Worm (Caenorhabditis elegans) whole organism, late embryonic: ENCODE data around the gene rpi-1.

Experiments used
- C38D4.7 ChIP-seq: fragments of 200-800 bp; sonication (Bioruptor generic); optimal IDR thresholded peaks from 2 replicates; lab custom pipeline; 2018; ENCODE audit warnings: mild to moderate bottlenecking, missing genetic modification characterization, moderate library complexity, missing compliant biosample characterization
- F13H6.1 ChIP-seq: sonication (generic microtip); optimal IDR thresholded peaks from 2 replicates; lab custom pipeline; 2016; ENCODE audit warnings: missing genetic modification characterization, missing compliant biosample characterization
- K09A11.1 ChIP-seq: sonication (generic microtip); optimal IDR thresholded peaks from 2 replicates; lab custom pipeline; 2017; ENCODE audit warnings: antibody characterized with exemption, mild to moderate bottlenecking, missing genetic modification characterization, missing compliant biosample characterization; ENCODE audit not compliant: insufficient read depth
- Y22D7AL.16 ChIP-seq: sonication (generic microtip); optimal IDR thresholded peaks from 2 replicates; lab custom pipeline; 2016; ENCODE audit warnings: missing genetic modification characterization, missing compliant biosample characterization
- ahr-1 ChIP-seq: sonication (generic microtip); optimal IDR thresholded peaks from 2 replicates; lab custom pipeline; 2016; ENCODE audit warnings: missing genetic modification characterization, missing compliant biosample characterization
- ceh-14 ChIP-seq: sonication (generic microtip); optimal IDR thresholded peaks from 2 replicates; lab custom pipeline; 2016; ENCODE audit warnings: missing genotype, missing genetic modification characterization, missing compliant biosample characterization
- ceh-18 ChIP-seq: sonication (generic microtip); optimal IDR thresholded peaks from 2 replicates; lab custom pipeline; 2016; ENCODE audit warnings: missing genetic modification characterization, missing compliant biosample characterization
- ceh-19 ChIP-seq: fragments of 200-800 bp; sonication (Bioruptor generic); optimal IDR thresholded peaks from 2 replicates; lab custom pipeline; 2018; ENCODE audit warnings: mild to moderate bottlenecking, missing genetic modification characterization, missing compliant biosample characterization
- ceh-2 ChIP-seq: sonication (generic microtip); optimal IDR thresholded peaks from 2 replicates; lab custom pipeline; 2016; ENCODE audit warnings: missing genotype, missing genetic modification characterization, missing compliant biosample characterization
- ceh-22 ChIP-seq: sonication (generic microtip); optimal IDR thresholded peaks from 2 replicates; lab custom pipeline; 2017; ENCODE audit warnings: missing biosample characterization, missing genetic modification characterization
- ceh-30 ChIP-seq: fragments of 150-350 bp; optimal IDR thresholded peaks from 2 replicates; lab custom pipeline; 2014; ENCODE audit warnings: missing biosample characterization, missing genetic modification characterization
- ceh-31 ChIP-seq: sonication (generic microtip); optimal IDR thresholded peaks from 2 replicates; lab custom pipeline; 2016; ENCODE audit warnings: missing genetic modification characterization, missing compliant biosample characterization
- ceh-45 ChIP-seq: fragments of 200-800 bp; sonication (Bioruptor generic); IDR thresholded peaks from 2 replicates; pipeline ENCODE4 v1.3.6; 2022; ENCODE audit warnings: missing genetic modification reagents, missing genetic modification characterization, missing compliant biosample characterization
- ceh-48 ChIP-seq: sonication (generic microtip); optimal IDR thresholded peaks from 2 replicates; lab custom pipeline; 2016; ENCODE audit warnings: missing genetic modification characterization, inconsistent platforms, missing compliant biosample characterization
- ceh-6 ChIP-seq: fragments of 200-800 bp; sonication (Bioruptor generic); optimal IDR thresholded peaks from 2 replicates; lab custom pipeline; 2018; ENCODE audit warnings: mild to moderate bottlenecking, missing genetic modification characterization, missing compliant biosample characterization
- che-1 ChIP-seq: sonication (generic microtip); optimal IDR thresholded peaks from 2 replicates; lab custom pipeline; 2016; ENCODE audit warnings: mild to moderate bottlenecking, missing genetic modification characterization, missing compliant biosample characterization
- elt-2 ChIP-seq: sonication (generic microtip); optimal IDR thresholded peaks from 2 replicates; lab custom pipeline; 2016; ENCODE audit warnings: missing genetic modification reagents, missing genetic modification characterization, missing compliant biosample characterization
- elt-4 ChIP-seq: sonication (generic microtip); optimal IDR thresholded peaks from 2 replicates; lab custom pipeline; 2016; ENCODE audit warnings: missing genetic modification characterization, missing compliant biosample characterization
- fkh-10 ChIP-seq: fragments of 150-350 bp; optimal IDR thresholded peaks from 2 replicates; lab custom pipeline; 2014; ENCODE audit warnings: missing biosample characterization, missing genetic modification reagents, missing genetic modification characterization
- hlh-13 ChIP-seq: fragments of 200-800 bp; sonication (Bioruptor generic); optimal IDR thresholded peaks from 2 replicates; lab custom pipeline; 2018; ENCODE audit warnings: mild to moderate bottlenecking, missing genetic modification characterization, missing compliant biosample characterization
- lin-11 ChIP-seq: fragments of 200-800 bp; sonication (Bioruptor generic); optimal IDR thresholded peaks from 2 replicates; lab custom pipeline; 2018; ENCODE audit warnings: mild to moderate bottlenecking, missing genetic modification characterization, missing compliant biosample characterization
- nhr-11 ChIP-seq: fragments of 150-350 bp; optimal IDR thresholded peaks from 2 replicates; lab custom pipeline; 2014; ENCODE audit warnings: missing biosample characterization, missing genetic modification characterization
- odd-2 ChIP-seq: sonication (generic microtip); optimal IDR thresholded peaks from 2 replicates; lab custom pipeline; 2017; ENCODE audit warnings: antibody characterized with exemption, mild to moderate bottlenecking, missing genetic modification characterization, missing compliant biosample characterization
- pag-3 ChIP-seq: sonication (generic microtip); optimal IDR thresholded peaks from 2 replicates; lab custom pipeline; 2016; ENCODE audit warnings: missing compliant biosample characterization, missing genetic modification characterization, borderline replicate concordance
- pat-9 ChIP-seq: fragments of 200-800 bp; sonication (Bioruptor generic); optimal IDR thresholded peaks from 2 replicates; lab custom pipeline; 2018; ENCODE audit warnings: mild to moderate bottlenecking, missing genetic modification characterization, moderate library complexity, missing compliant biosample characterization
- pax-1 ChIP-seq: fragments of 150-350 bp; optimal IDR thresholded peaks from 2 replicates; lab custom pipeline; 2014; ENCODE audit warnings: missing biosample characterization, missing genetic modification characterization
- pqm-1 ChIP-seq: sonication (generic microtip); optimal IDR thresholded peaks from 2 replicates; lab custom pipeline; 2016; ENCODE audit warnings: missing genetic modification characterization, missing compliant biosample characterization
- ref-2 ChIP-seq: sonication (generic microtip); optimal IDR thresholded peaks from 2 replicates; lab custom pipeline; 2016; ENCODE audit warnings: missing genetic modification characterization, missing compliant biosample characterization
- sdc-2 ChIP-seq: sonication (generic microtip); optimal IDR thresholded peaks from 2 replicates; lab custom pipeline; 2016; ENCODE audit warnings: missing genotype, missing genetic modification characterization, missing compliant biosample characterization
- sox-4 ChIP-seq: sonication (generic microtip); optimal IDR thresholded peaks from 2 replicates; lab custom pipeline; 2017; ENCODE audit warnings: mild to moderate bottlenecking, missing genetic modification characterization, inconsistent platforms, missing compliant biosample characterization
- tbx-7 ChIP-seq: sonication (generic microtip); optimal IDR thresholded peaks from 2 replicates; lab custom pipeline; 2016; ENCODE audit warnings: missing genotype, missing genetic modification characterization, missing compliant biosample characterization
- unc-55 ChIP-seq: sonication (generic microtip); optimal IDR thresholded peaks from 2 replicates; lab custom pipeline; 2017; ENCODE audit warnings: missing biosample characterization, missing genetic modification reagents, missing genetic modification characterization
- ztf-16 ChIP-seq: sonication (generic microtip); optimal IDR thresholded peaks from 2 replicates; lab custom pipeline; 2017; ENCODE audit warnings: missing genetic modification characterization, missing compliant biosample characterization

The rpi-1 gene

ce11 chrII:13997477-13997876, 35.3 kb upstream of the rpi-1 start, which contains the start of gene F01D5.1:
Gene F01D5.1, minus strand, starts transcription at chrII:13997581.
- TF ChIP-seq ceh-6 (GFP tag; lab: Kevin White, UChicago) (no peak), C38D4.7 (no peak), elt-2 (tag; lab: Kevin White, UChicago) (no peak), ceh-19 (no peak), ztf-16 (no peak), pag-3 (tag; lab: Kevin White, UChicago) (no peak), ahr-1 (tag; lab: Kevin White, UChicago) (no peak), nhr-11 (tag; lab: Kevin White, UChicago) (no peak), sdc-2 (tag; lab: Kevin White, UChicago) (no peak), ceh-14 (tag; lab: Kevin White, UChicago) (no peak), tbx-7 (tag; lab: Kevin White, UChicago) (no peak), ceh-48 (tag; lab: Kevin White, UChicago) (no peak), ceh-30 (tag; lab: Kevin White, UChicago) (no peak), fkh-10 (GFP tag; lab: Kevin White, UChicago) (no peak)

- no peak for TF ChIP-seq F13H6.1 (tag; lab: Kevin White, UChicago)
Measured at ce11 chrII:13994934-13995333, 32.7 kb upstream of the rpi-1 start, which contains the start of gene Y39G8B.7. Gene Y39G8B.7, minus strand, starts transcription at chrII:13995034.

- TF ChIP-seq odd-2 (tag; lab: Kevin White, UChicago) = no peak
- TF ChIP-seq elt-4 (tag; lab: Kevin White, UChicago) = no peak
- no peak for TF ChIP-seq ceh-45 (GFP tag; lab: Robert Waterston, UW)
Measured at ce11 chrII:13991741-13992140, 29.5 kb upstream of the rpi-1 start, which contains the start of gene Y39G8B.5. Gene Y39G8B.5, minus strand, starts transcription at chrII:13991841.

- TF ChIP-seq lin-11 = peak; percentile 23
- TF ChIP-seq C38D4.7 = peak; percentile 33
- peak; percentile 51 for TF ChIP-seq pat-9 (tag; lab: Kevin White, UChicago)
- TF ChIP-seq che-1 = peak; percentile 67
- peak; percentile 62 for TF ChIP-seq Y22D7AL.16
Measured at ce11 chrII:13986061-13986460, 23.8 kb upstream of the rpi-1 start.

ce11 chrII:13984551-13984950, 22.3 kb upstream of the rpi-1 start, which contains the start of gene sre-47:
Gene sre-47, minus strand, starts transcription at chrII:13984651.
- TF ChIP-seq ref-2 (tag; lab: Kevin White, UChicago) (no peak), sdc-2 (tag; lab: Kevin White, UChicago) (no peak), K09A11.1 (tag; lab: Kevin White, UChicago) (no peak), sox-4 (tag; lab: Kevin White, UChicago) (no peak), pax-1 (tag; lab: Kevin White, UChicago) (no peak), nhr-11 (tag; lab: Kevin White, UChicago) (no peak), unc-55 (GFP tag; lab: Kevin White, UChicago) (no peak), pag-3 (tag; lab: Kevin White, UChicago) (no peak), pqm-1 (tag; lab: Kevin White, UChicago) (no peak), pat-9 (tag; lab: Kevin White, UChicago) (no peak), ceh-22 (no peak), elt-4 (tag; lab: Kevin White, UChicago) (no peak), ceh-18 (no peak), hlh-13 (GFP tag; lab: Kevin White, UChicago) (no peak), ceh-2 (tag; lab: Kevin White, UChicago) (no peak), che-1 (no peak), ceh-31 (tag; lab: Kevin White, UChicago) (no peak)
- TF ChIP-seq, all 69 proteins: peak for 0
